Fruit fly (Drosophila melanogaster): Measurements from ENCODE around the gene CG42359.

CG42359 gene

dm6 chr3R:19147511-19148239, 14.4 kb downstream of the CG42359 start, which contains the start of gene Ppcs (continued):
- TF ChIP-seq Mrtf (GFP tag; IDR thresholded peaks at IDR 0.05) (no peak), zen (tag; optimal IDR thresholded peaks at IDR 0.05) (peak; percentile 26), pnt (GFP tag; optimal IDR thresholded peaks at IDR 0.05) (no peak), disco-r (GFP tag; optimal IDR thresholded peaks at IDR 0.05) (no peak), so (GFP tag; IDR thresholded peaks at IDR 0.05) (no peak), ssp (GFP tag; IDR thresholded peaks at IDR 0.05) (0 out of 2 replicates have a peak, but pooled peaks have one; percentile 17), Drgx (GFP tag; IDR thresholded peaks at IDR 0.05) (peak; percentile 65), crp (GFP tag; optimal IDR thresholded peaks at IDR 0.05) (peak; percentile 86 to 96), BtbVII (GFP tag; optimal IDR thresholded peaks at IDR 0.05) (peak; percentile 56), tin (GFP tag; optimal IDR thresholded peaks at IDR 0.05) (peak; percentile 50), CG31441 (GFP tag; IDR thresholded peaks at IDR 0.05) (peak; percentile 64), CG8359 (GFP tag; optimal IDR thresholded peaks at IDR 0.05; ENCODE audit: borderline replicate concordance) (no peak), Asciz (GFP tag; optimal IDR thresholded peaks at IDR 0.05) (peak; percentile 40), kni (GFP tag; optimal IDR thresholded peaks at IDR 0.05) (peak; percentile 70), CG13624 (GFP tag; optimal IDR thresholded peaks at IDR 0.05) (peak; percentile 83), gem (tag; optimal IDR thresholded peaks at IDR 0.05) (peak; percentile 47), Dip2 (GFP tag; IDR thresholded peaks at IDR 0.05) (no peak), CG14441 (GFP tag; IDR thresholded peaks at IDR 0.05) (no peak), Doc3 (GFP tag; IDR thresholded peaks at IDR 0.05; ENCODE audit: partially characterized antibody) (no peak), CG12299 (tag; optimal IDR thresholded peaks at IDR 0.05) (peak; percentile 20), Scr (GFP tag; IDR thresholded peaks at IDR 0.05; ENCODE audit: partially characterized antibody) (peak; percentile 31), CkIIα-i1 (GFP tag; IDR thresholded peaks at IDR 0.05) (no peak), pum (GFP tag; optimal IDR thresholded peaks at IDR 0.05) (peak; percentile 70), HLHmδ (GFP tag; optimal IDR thresholded peaks at IDR 0.05) (peak; percentile 50), Deaf1 (tag; optimal IDR thresholded peaks at IDR 0.05) (peak; percentile 61), Mad (GFP tag; optimal IDR thresholded peaks at IDR 0.05) (peak; percentile 4), Oli (tag; optimal IDR thresholded peaks at IDR 0.05) (peak; percentile 26), CG12769 (tag; optimal IDR thresholded peaks at IDR 0.05) (peak; percentile 22), H2.0 (GFP tag; IDR thresholded peaks at IDR 0.05) (no peak), Bteb2 (GFP tag; optimal IDR thresholded peaks at IDR 0.05) (peak; percentile 62), CG8924 (tag; optimal IDR thresholded peaks at IDR 0.05) (peak; percentile 33), CG1024 (GFP tag; IDR thresholded peaks at IDR 0.05) (no peak), chm (GFP tag; IDR thresholded peaks at IDR 0.05) (peak; percentile 58; the same call in 1 of the 2 replicates), CG10209 (GFP tag; optimal IDR thresholded peaks at IDR 0.05) (peak; percentile 51), CG3163 (GFP tag; optimal IDR thresholded peaks at IDR 0.05) (peak; percentile 57), psq (GFP tag; optimal IDR thresholded peaks at IDR 0.05) (no peak), CG9215 (GFP tag; IDR thresholded peaks at IDR 0.05) (peak; percentile 63), row (GFP tag; IDR thresholded peaks at IDR 0.05) (peak; percentile 59), bbx (GFP tag; IDR thresholded peaks at IDR 0.05; ENCODE audit: partially characterized antibody) (no peak; the same call in 1 of the 2 replicates), tap (tag; optimal IDR thresholded peaks at IDR 0.05) (no peak), CG33213 (GFP tag; optimal IDR thresholded peaks at IDR 0.05) (peak; percentile 67), ttk (GFP tag; IDR thresholded peaks at IDR 0.05) (no peak), Opbp (GFP tag; IDR thresholded peaks at IDR 0.05; ENCODE audit: partially characterized antibody) (peak; percentile 99), CG11560 (tag; IDR thresholded peaks at IDR 0.05) (no peak; the same call in 2 of the 3 replicates), CG2202 (tag; optimal IDR thresholded peaks at IDR 0.05) (peak; percentile 14), CG18262 (tag; optimal IDR thresholded peaks at IDR 0.05) (peak; percentile 48), scrt (GFP tag; optimal IDR thresholded peaks at IDR 0.05) (peak; percentile 98), Meics (GFP tag; optimal IDR thresholded peaks at IDR 0.05) (peak; percentile 59), CG4282 (GFP tag; optimal IDR thresholded peaks at IDR 0.05) (peak; percentile 24)
